Worm (Caenorhabditis elegans) whole organism, late embryonic: ENCODE data around the gene alh-6.

Experiments used
- C08G9.2 ChIP-seq: sonication (generic microtip); optimal IDR thresholded peaks from 2 replicates; lab custom pipeline; 2016; ENCODE audit warnings: mild to moderate bottlenecking, missing genetic modification characterization, moderate library complexity, missing compliant biosample characterization
- C38D4.7 ChIP-seq: fragments of 200-800 bp; sonication (Bioruptor generic); optimal IDR thresholded peaks from 2 replicates; lab custom pipeline; 2018; ENCODE audit warnings: mild to moderate bottlenecking, missing genetic modification characterization, moderate library complexity, missing compliant biosample characterization
- F13H6.1 ChIP-seq: sonication (generic microtip); optimal IDR thresholded peaks from 2 replicates; lab custom pipeline; 2016; ENCODE audit warnings: missing genetic modification characterization, missing compliant biosample characterization
- K02D7.2 ChIP-seq: sonication (generic microtip); optimal IDR thresholded peaks from 2 replicates; lab custom pipeline; 2017; ENCODE audit warnings: mild to moderate bottlenecking, missing genetic modification characterization, missing compliant biosample characterization
- T23F11.4 ChIP-seq: fragments of 200-800 bp; sonication (Bioruptor generic); optimal IDR thresholded peaks from 2 replicates; lab custom pipeline; 2018; ENCODE audit warnings: mild to moderate bottlenecking, missing genetic modification characterization, missing compliant biosample characterization
- Y22D7AL.16 ChIP-seq: sonication (generic microtip); optimal IDR thresholded peaks from 2 replicates; lab custom pipeline; 2016; ENCODE audit warnings: missing genetic modification characterization, missing compliant biosample characterization
- ahr-1 ChIP-seq: sonication (generic microtip); optimal IDR thresholded peaks from 2 replicates; lab custom pipeline; 2016; ENCODE audit warnings: missing genetic modification characterization, missing compliant biosample characterization
- ama-1 ChIP-seq: fragments of 150-350 bp; optimal IDR thresholded peaks from 2 replicates; lab custom pipeline; 2014
- ceh-14 ChIP-seq: sonication (generic microtip); optimal IDR thresholded peaks from 2 replicates; lab custom pipeline; 2016; ENCODE audit warnings: missing genotype, missing genetic modification characterization, missing compliant biosample characterization
- ceh-19 ChIP-seq: fragments of 200-800 bp; sonication (Bioruptor generic); optimal IDR thresholded peaks from 2 replicates; lab custom pipeline; 2018; ENCODE audit warnings: mild to moderate bottlenecking, missing genetic modification characterization, missing compliant biosample characterization
- ceh-22 ChIP-seq: sonication (generic microtip); optimal IDR thresholded peaks from 2 replicates; lab custom pipeline; 2017; ENCODE audit warnings: missing biosample characterization, missing genetic modification characterization
- ceh-24 ChIP-seq: sonication (generic microtip); optimal IDR thresholded peaks from 2 replicates; lab custom pipeline; 2016; ENCODE audit warnings: mild to moderate bottlenecking, missing genetic modification characterization, missing compliant biosample characterization
- ceh-31 ChIP-seq: sonication (generic microtip); optimal IDR thresholded peaks from 2 replicates; lab custom pipeline; 2016; ENCODE audit warnings: missing genetic modification characterization, missing compliant biosample characterization
- ceh-48 ChIP-seq: sonication (generic microtip); optimal IDR thresholded peaks from 2 replicates; lab custom pipeline; 2016; ENCODE audit warnings: missing genetic modification characterization, inconsistent platforms, missing compliant biosample characterization
- ceh-6 ChIP-seq: fragments of 200-800 bp; sonication (Bioruptor generic); optimal IDR thresholded peaks from 2 replicates; lab custom pipeline; 2018; ENCODE audit warnings: mild to moderate bottlenecking, missing genetic modification characterization, missing compliant biosample characterization
- dmd-4 ChIP-seq: sonication (generic microtip); optimal IDR thresholded peaks from 2 replicates; lab custom pipeline; 2016; ENCODE audit warnings: borderline replicate concordance, missing genetic modification characterization, missing compliant biosample characterization
- dve-1 ChIP-seq: sonication (generic microtip); optimal IDR thresholded peaks from 2 replicates; lab custom pipeline; 2017; ENCODE audit warnings: antibody characterized with exemption, mild to moderate bottlenecking, missing genetic modification characterization, missing compliant biosample characterization
- elt-2 ChIP-seq: sonication (generic microtip); optimal IDR thresholded peaks from 2 replicates; lab custom pipeline; 2016; ENCODE audit warnings: missing genetic modification reagents, missing genetic modification characterization, missing compliant biosample characterization
- ets-4 ChIP-seq: sonication (generic microtip); optimal IDR thresholded peaks from 2 replicates; lab custom pipeline; 2016; ENCODE audit warnings: missing genetic modification characterization, missing compliant biosample characterization
- eyg-1 ChIP-seq: sonication (generic microtip); optimal IDR thresholded peaks from 2 replicates; lab custom pipeline; 2016; ENCODE audit warnings: missing genotype, missing genetic modification characterization, missing compliant biosample characterization
- fkh-6 ChIP-seq: sonication (generic microtip); optimal IDR thresholded peaks from 2 replicates; lab custom pipeline; 2016; ENCODE audit warnings: missing genetic modification characterization, missing compliant biosample characterization
- gmeb-2 ChIP-seq: sonication (generic microtip); optimal IDR thresholded peaks from 2 replicates; lab custom pipeline; 2016; ENCODE audit warnings: missing genetic modification characterization, inconsistent platforms, missing compliant biosample characterization
- hlh-13 ChIP-seq: fragments of 200-800 bp; sonication (Bioruptor generic); optimal IDR thresholded peaks from 2 replicates; lab custom pipeline; 2018; ENCODE audit warnings: mild to moderate bottlenecking, missing genetic modification characterization, missing compliant biosample characterization
- lin-11 ChIP-seq: fragments of 200-800 bp; sonication (Bioruptor generic); optimal IDR thresholded peaks from 2 replicates; lab custom pipeline; 2018; ENCODE audit warnings: mild to moderate bottlenecking, missing genetic modification characterization, missing compliant biosample characterization
- madf-2 ChIP-seq: sonication (generic microtip); optimal IDR thresholded peaks from 2 replicates; lab custom pipeline; 2017; ENCODE audit warnings: missing genetic modification characterization, missing compliant biosample characterization
- nfya-1 ChIP-seq: sonication (generic microtip); optimal IDR thresholded peaks from 2 replicates; lab custom pipeline; 2017; ENCODE audit warnings: missing genetic modification characterization, mild to moderate bottlenecking, missing compliant biosample characterization, antibody characterized with exemption, moderate library complexity
- odd-2 ChIP-seq: sonication (generic microtip); optimal IDR thresholded peaks from 2 replicates; lab custom pipeline; 2017; ENCODE audit warnings: antibody characterized with exemption, mild to moderate bottlenecking, missing genetic modification characterization, missing compliant biosample characterization
- pag-3 ChIP-seq: sonication (generic microtip); optimal IDR thresholded peaks from 2 replicates; lab custom pipeline; 2016; ENCODE audit warnings: missing compliant biosample characterization, missing genetic modification characterization, borderline replicate concordance
- pha-4 ChIP-seq: fragments of 150-350 bp; optimal IDR thresholded peaks from 2 replicates; lab custom pipeline; 2018; ENCODE audit warnings: missing biosample characterization, missing genetic modification reagents, missing genetic modification characterization
- pqm-1 ChIP-seq: sonication (generic microtip); optimal IDR thresholded peaks from 2 replicates; lab custom pipeline; 2016; ENCODE audit warnings: missing genetic modification characterization, missing compliant biosample characterization
- pros-1 ChIP-seq: fragments of 150-350 bp; optimal IDR thresholded peaks from 2 replicates; lab custom pipeline; 2014; ENCODE audit warnings: missing biosample characterization, missing genetic modification reagents, missing genetic modification characterization
- sdc-2 ChIP-seq: sonication (generic microtip); optimal IDR thresholded peaks from 2 replicates; lab custom pipeline; 2016; ENCODE audit warnings: missing genotype, missing genetic modification characterization, missing compliant biosample characterization
- syd-9 ChIP-seq: sonication (generic microtip); optimal IDR thresholded peaks from 2 replicates; lab custom pipeline; 2016; ENCODE audit warnings: mild to moderate bottlenecking, missing genetic modification characterization, moderate library complexity, missing compliant biosample characterization
- unc-3 ChIP-seq, 2 experiments: fragments of 200-800 bp in 1 of 2; sonication (Bioruptor generic) in 1 of 2; sonication (generic microtip) in 1 of 2; conservative IDR thresholded peaks in 1 of 2; optimal IDR thresholded peaks in 1 of 2; 2 replicates each; pipeline versions ENCODE4 v1.3.6 to Lab custom; 2016 to 2022; ENCODE audit warnings: missing compliant biosample characterization in 2 of 2, missing genetic modification characterization in 2 of 2, missing genetic modification reagents in 1 of 2
- unc-42 ChIP-seq: sonication (generic microtip); optimal IDR thresholded peaks from 2 replicates; lab custom pipeline; 2016; ENCODE audit warnings: missing genotype, missing genetic modification characterization, missing compliant biosample characterization
- unc-55 ChIP-seq: sonication (generic microtip); optimal IDR thresholded peaks from 2 replicates; lab custom pipeline; 2017; ENCODE audit warnings: missing biosample characterization, missing genetic modification reagents, missing genetic modification characterization
- unc-86 ChIP-seq: sonication (generic microtip); optimal IDR thresholded peaks from 2 replicates; lab custom pipeline; 2016; ENCODE audit warnings: missing genetic modification characterization, missing compliant biosample characterization
- ztf-16 ChIP-seq: sonication (generic microtip); optimal IDR thresholded peaks from 2 replicates; lab custom pipeline; 2017; ENCODE audit warnings: missing genetic modification characterization, missing compliant biosample characterization

The alh-6 gene

ce11 chrII:1343748-1344147 is 33.8 kb upstream of the alh-6 start:
- TF ChIP-seq sdc-2 (tag; lab: Kevin White, UChicago) (no peak), ceh-48 (tag; lab: Kevin White, UChicago) (peak; percentile 43), ceh-24 (no peak), ama-1 (lab: Kevin White, UChicago) (no peak), unc-42 (tag; lab: Kevin White, UChicago) (peak; percentile 78)

DNA sequence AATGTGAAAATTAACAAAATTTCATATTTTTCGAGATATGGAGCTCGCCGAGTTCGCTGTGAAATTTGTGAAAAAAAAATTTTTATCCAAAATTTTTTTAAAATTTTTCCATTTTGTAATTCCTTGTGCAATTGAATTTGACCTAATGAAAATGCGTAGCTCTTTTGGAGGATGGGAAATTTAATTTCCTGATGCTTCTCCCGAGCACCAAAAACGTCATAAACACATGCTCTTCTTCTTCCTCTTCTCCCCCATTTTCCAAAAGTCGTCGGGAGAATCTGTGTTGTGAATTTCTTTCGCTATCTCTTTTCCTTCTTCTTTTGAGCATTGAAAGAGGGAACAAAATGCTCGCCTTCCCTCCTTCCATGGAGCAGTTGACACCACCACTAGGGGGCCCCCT is 31.5 kb upstream of the alh-6 start:
- TF ChIP-seq gmeb-2 (no peak), ceh-31 (tag; lab: Kevin White, UChicago) (peak; percentile 28), unc-42 (tag; lab: Kevin White, UChicago) (peak; percentile 99), ceh-48 (tag; lab: Kevin White, UChicago) (peak; percentile 90), ceh-22 (tag; lab: Kevin White, UChicago) (no peak)

DNA sequence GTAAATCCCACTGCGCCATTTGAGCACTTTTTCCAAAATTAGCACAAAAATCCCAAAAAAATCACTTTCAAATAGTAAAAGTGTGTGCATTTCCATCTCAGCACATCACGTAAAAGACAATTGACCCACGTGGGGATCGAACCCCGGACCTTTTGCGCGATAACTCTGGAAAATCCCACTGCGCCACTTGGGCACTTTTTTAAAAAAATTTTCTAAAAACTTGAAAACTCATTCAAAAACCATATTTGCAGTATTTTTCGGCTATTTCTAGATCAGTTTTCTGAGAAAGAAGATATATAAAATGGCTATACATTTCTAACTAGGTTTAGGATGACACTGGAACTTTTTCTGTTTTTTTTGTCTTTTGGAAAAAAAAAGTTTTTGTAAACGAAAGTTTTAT is 30.1 kb upstream of the alh-6 start:
- no peak for TF ChIP-seq syd-9 (tag; lab: Kevin White, UChicago)
- TF ChIP-seq nfya-1: no peak
- TF ChIP-seq unc-86 (tag; lab: Kevin White, UChicago): no peak
- no peak for TF ChIP-seq pha-4 (tag; lab: Kevin White, UChicago)
- TF ChIP-seq K02D7.2 (tag; lab: Kevin White, UChicago): no peak
- no peak for TF ChIP-seq pqm-1 (tag; lab: Kevin White, UChicago)
- no peak for TF ChIP-seq ceh-19 (GFP tag; lab: Kevin White, UChicago)
- TF ChIP-seq madf-2 (tag; lab: Kevin White, UChicago): no peak
- TF ChIP-seq C38D4.7: no peak
- no peak for TF ChIP-seq eyg-1 (tag; lab: Kevin White, UChicago)
- TF ChIP-seq dve-1 (tag; lab: Kevin White, UChicago): no peak
- TF ChIP-seq C08G9.2 (tag; lab: Kevin White, UChicago): no peak
- TF ChIP-seq hlh-13: no peak
- no peak for TF ChIP-seq Y22D7AL.16
- TF ChIP-seq ceh-14 (tag; lab: Kevin White, UChicago): no peak
- no peak for TF ChIP-seq ceh-6 (GFP tag; lab: Kevin White, UChicago)

ce11 chrII:1338196-1338595 is 28.3 kb upstream of the alh-6 start:
- TF ChIP-seq ceh-14 (tag; lab: Kevin White, UChicago) (peak; percentile 38), odd-2 (tag; lab: Kevin White, UChicago) (no peak)

DNA sequence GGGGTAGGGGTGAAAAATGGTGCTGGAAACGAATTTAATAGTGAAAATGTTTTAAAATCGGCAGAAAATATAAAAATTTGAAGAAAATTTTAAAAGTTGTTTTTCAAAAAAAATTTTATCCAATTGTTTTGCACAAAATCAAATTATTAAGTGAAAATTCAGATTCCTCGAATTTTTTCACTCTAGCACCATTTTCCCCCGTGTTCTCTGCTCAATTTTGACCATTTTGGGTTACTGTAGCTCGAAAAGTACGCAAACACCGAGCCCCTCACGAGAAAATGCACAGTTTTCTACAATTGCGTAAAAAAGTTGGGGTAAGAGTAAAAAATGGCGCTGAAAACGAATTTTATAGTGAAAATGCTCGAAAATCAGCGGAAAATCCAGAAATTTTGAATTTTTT is 20.0 kb upstream of the alh-6 start:
- no peak for TF ChIP-seq ets-4 (tag; lab: Kevin White, UChicago)
- TF ChIP-seq gmeb-2: no peak
- no peak for TF ChIP-seq pros-1 (tag; lab: Kevin White, UChicago)
- no peak for TF ChIP-seq ceh-31 (tag; lab: Kevin White, UChicago)
- TF ChIP-seq lin-11 (tag; lab: Kevin White, UChicago): no peak
- no peak for TF ChIP-seq ahr-1
- no peak for TF ChIP-seq ztf-16 (tag; lab: Kevin White, UChicago)
- TF ChIP-seq fkh-6 (tag; lab: Kevin White, UChicago): no peak
- no peak for TF ChIP-seq nfya-1
- TF ChIP-seq hlh-13: no peak
- no peak for TF ChIP-seq madf-2 (tag; lab: Kevin White, UChicago)
- TF ChIP-seq F13H6.1 (tag; lab: Kevin White, UChicago): no peak
- TF ChIP-seq odd-2 (tag; lab: Kevin White, UChicago): no peak
- TF ChIP-seq sdc-2 (tag; lab: Kevin White, UChicago): no peak
- TF ChIP-seq pag-3 (tag; lab: Kevin White, UChicago): no peak
- no peak for TF ChIP-seq unc-55 (GFP tag; lab: Kevin White, UChicago)
- no peak for TF ChIP-seq T23F11.4 (GFP tag; lab: Kevin White, UChicago)
- TF ChIP-seq unc-3 (GFP tag; conservative IDR thresholded peaks at IDR 0.05; lab: Robert Waterston, UW): no peak
- no peak for TF ChIP-seq unc-3 (tag; optimal IDR thresholded peaks at IDR 0.05; lab: Kevin White, UChicago)
- no peak for TF ChIP-seq dmd-4 (tag; lab: Kevin White, UChicago)
- no peak for TF ChIP-seq elt-2 (tag; lab: Kevin White, UChicago)
